Worm (Caenorhabditis elegans) whole organism, L1 larva: ENCODE measurements around the gene lact-3.

Source experiments
- ceh-8 ChIP-seq: fragments of 200-800 bp; sonication (Bioruptor generic); optimal IDR thresholded peaks from 2 replicates; lab custom pipeline; 2018; ENCODE audit warnings: mild to moderate bottlenecking, missing genetic modification characterization, moderate library complexity, missing compliant biosample characterization
- jun-1 ChIP-seq: fragments of 150-350 bp; optimal IDR thresholded peaks from 2 replicates; lab custom pipeline; 2014; ENCODE audit warnings: missing biosample characterization, missing genetic modification reagents, missing genetic modification characterization
- lin-35 ChIP-seq, 2 experiments: fragments of 150-350 bp; optimal IDR thresholded peaks; 2 replicates each; lab custom pipeline; 2014; ENCODE audit warnings: missing biosample characterization in 2 of 2, missing genetic modification characterization in 2 of 2, missing genetic modification reagents in 2 of 2
- lsy-2 ChIP-seq, 2 experiments: fragments of 150-350 bp; optimal IDR thresholded peaks; 2 replicates each; lab custom pipeline; 2014; ENCODE audit warnings: missing biosample characterization in 2 of 2, missing genetic modification characterization in 2 of 2
- nhr-12 ChIP-seq: sonication (generic microtip); optimal IDR thresholded peaks from 2 replicates; lab custom pipeline; 2017; ENCODE audit warnings: missing biosample characterization, missing genetic modification characterization
- nhr-20 ChIP-seq: sonication (generic microtip); optimal IDR thresholded peaks from 2 replicates; lab custom pipeline; 2016; ENCODE audit warnings: mild to moderate bottlenecking, missing genetic modification characterization, missing compliant biosample characterization
- nhr-237 ChIP-seq: fragments of 150-350 bp; optimal IDR thresholded peaks from 2 replicates; lab custom pipeline; 2014; ENCODE audit warnings: missing biosample characterization, missing genetic modification characterization
- nhr-76 ChIP-seq: sonication (generic microtip); optimal IDR thresholded peaks from 2 replicates; lab custom pipeline; 2017; ENCODE audit warnings: missing biosample characterization, missing genetic modification characterization
- pqm-1 ChIP-seq: sonication (generic microtip); optimal IDR thresholded peaks from 3 replicates; lab custom pipeline; 2017; ENCODE audit warnings: missing biosample characterization, missing genetic modification characterization
- skn-1 ChIP-seq: fragments of 150-350 bp; optimal IDR thresholded peaks from 2 replicates; lab custom pipeline; 2014; ENCODE audit warnings: missing biosample characterization, missing genetic modification characterization

ce11 chrII:10696060-10696459 is 38.6 kb upstream of the lact-3 start:
- TF ChIP-seq nhr-20 (tag; lab: Kevin White, UChicago) (no peak), nhr-237 (tag; lab: Kevin White, UChicago) (no peak), skn-1 (tag; lab: Kevin White, UChicago) (no peak), jun-1 (tag; lab: Kevin White, UChicago) (no peak), ceh-8 (no peak), nhr-76 (tag; lab: Kevin White, UChicago) (no peak), lin-35 (GFP tag; optimal IDR thresholded peaks at IDR 0.05; lab: Kevin White, UChicago) (no peak), lsy-2 (tag; optimal IDR thresholded peaks at IDR 0.05; lab: Kevin White, UChicago) (no peak), pqm-1 (tag; lab: Kevin White, UChicago) (no peak), nhr-12 (tag; lab: Kevin White, UChicago) (no peak)
